Worm (Caenorhabditis elegans) whole organism, L3 larva: Measurements from ENCODE around the gene srlf-1.
A peak's percentile ranks its signal among the peaks of the same experiment; 100 is the strongest.

Experiments used
- fos-1 ChIP-seq: fragments of 150-350 bp; optimal IDR thresholded peaks from 2 replicates; lab custom pipeline; 2014; ENCODE audit warnings: missing biosample characterization, missing genetic modification characterization
- nhr-77 ChIP-seq: fragments of 150-350 bp; optimal IDR thresholded peaks from 2 replicates; lab custom pipeline; 2014; ENCODE audit warnings: missing biosample characterization, missing genetic modification characterization
- snpc-4 ChIP-seq: fragments of 150-350 bp; optimal IDR thresholded peaks from 2 replicates; lab custom pipeline; 2014; ENCODE audit warnings: missing biosample characterization, missing genetic modification characterization
- unc-39 ChIP-seq: sonication (generic microtip); optimal IDR thresholded peaks from 4 replicates; lab custom pipeline; 2017; ENCODE audit warnings: missing biosample characterization, missing genetic modification characterization
- unc-62 ChIP-seq: fragments of 150-350 bp; sonication (generic microtip); optimal IDR thresholded peaks from 4 replicates; lab custom pipeline; 2014; ENCODE audit warnings: missing biosample characterization, missing genetic modification reagents, missing genetic modification characterization

DNA sequence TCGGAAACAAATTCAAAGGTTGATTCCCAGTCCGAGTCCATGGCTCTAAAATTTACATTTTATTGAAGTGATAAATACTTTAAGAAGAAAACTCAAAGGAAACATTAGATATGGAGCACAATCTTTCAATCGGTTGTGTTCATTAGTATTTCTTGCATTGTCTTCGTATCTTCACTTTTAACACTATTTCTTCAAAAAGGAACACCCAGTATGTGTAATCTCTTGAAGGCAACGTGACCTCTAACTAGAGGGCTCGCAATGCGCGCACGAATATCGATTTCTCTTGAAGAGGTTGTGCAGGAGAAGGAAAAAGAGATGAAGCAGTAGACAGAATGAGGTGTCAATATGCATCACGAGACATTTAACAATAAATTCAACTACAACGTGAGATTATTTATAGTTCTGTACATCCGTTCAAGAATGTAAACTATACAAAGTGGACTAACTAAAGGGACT, 35.2 kb upstream of the srlf-1 start, which contains the start of the genes B0228.6 and B0228.1:
- TF ChIP-seq unc-39 (tag; lab: Kevin White, UChicago): no peak
- no peak for TF ChIP-seq fos-1 (tag; lab: Kevin White, UChicago)
- no peak for TF ChIP-seq nhr-77 (tag; lab: Kevin White, UChicago)
- TF ChIP-seq snpc-4 (tag; lab: Kevin White, UChicago): peak; percentile 48
- TF ChIP-seq unc-62 (GFP tag; lab: Kevin White, UChicago): no peak
